Worm (Caenorhabditis elegans) whole organism, L4 larva: ENCODE data around the gene Y97E10AR.3.

Source experiments
- T26A8.4 ChIP-seq: fragments of 200-800 bp; sonication (Bioruptor generic); IDR thresholded peaks from 2 replicates; pipeline ENCODE4 v1.3.6; 2022; ENCODE audit warnings: missing genetic modification characterization, missing compliant biosample characterization
- Y48G9A.11 ChIP-seq: fragments of 200-800 bp; sonication (Bioruptor generic); IDR thresholded peaks from 2 replicates; pipeline ENCODE4 v1.3.6; 2022; ENCODE audit warnings: missing genetic modification reagents, missing genetic modification characterization, missing compliant biosample characterization
- Y75B8A.6 ChIP-seq: fragments of 200-800 bp; sonication (Bioruptor generic); IDR thresholded peaks from 2 replicates; pipeline ENCODE4 v1.3.6; 2022; ENCODE audit warnings: missing genetic modification reagents, missing genetic modification characterization, missing compliant biosample characterization
- ZK337.2 ChIP-seq: fragments of 200-800 bp; sonication (Bioruptor generic); IDR thresholded peaks from 2 replicates; pipeline ENCODE4 v1.3.6; 2022; ENCODE audit warnings: missing genetic modification reagents, missing genetic modification characterization, missing compliant biosample characterization
- aha-1 ChIP-seq: fragments of 150-350 bp; peaks from one replicate; lab custom pipeline; 2014; ENCODE audit warnings: missing biosample characterization, missing genetic modification characterization
- attf-4 ChIP-seq: sonication (generic microtip); optimal IDR thresholded peaks from 3 replicates; lab custom pipeline; 2017; ENCODE audit warnings: missing biosample characterization, missing genetic modification characterization
- ceh-82 ChIP-seq: sonication (generic microtip); optimal IDR thresholded peaks from 2 replicates; lab custom pipeline; 2017; ENCODE audit warnings: missing biosample characterization, missing genetic modification characterization
- ces-1 ChIP-seq: fragments of 150-350 bp; sonication (generic microtip); optimal IDR thresholded peaks from 4 replicates; lab custom pipeline; 2014; ENCODE audit warnings: missing biosample characterization, missing genetic modification reagents, missing genetic modification characterization
- daf-19 ChIP-seq: fragments of 200-800 bp; sonication (Bioruptor generic); conservative IDR thresholded peaks from 2 replicates; pipeline ENCODE4 v1.3.6; 2022; ENCODE audit warnings: missing genetic modification characterization, missing compliant biosample characterization
- duxl-1 ChIP-seq: sonication (generic microtip); optimal IDR thresholded peaks from 2 replicates; lab custom pipeline; 2016; ENCODE audit warnings: mild to moderate bottlenecking, missing genetic modification characterization, moderate library complexity, missing compliant biosample characterization; ENCODE audit not compliant: poor library complexity
- dve-1 ChIP-seq: sonication (generic microtip); optimal IDR thresholded peaks from 2 replicates; lab custom pipeline; 2017; ENCODE audit warnings: antibody characterized with exemption, mild to moderate bottlenecking, missing genetic modification characterization, missing compliant biosample characterization; ENCODE audit not compliant: insufficient read depth
- fos-1 ChIP-seq: fragments of 150-350 bp; optimal IDR thresholded peaks from 2 replicates; lab custom pipeline; 2014; ENCODE audit warnings: missing biosample characterization, missing genetic modification characterization
- gei-8 ChIP-seq: fragments of 200-800 bp; sonication (Bioruptor generic); optimal IDR thresholded peaks from 2 replicates; lab custom pipeline; 2018; ENCODE audit warnings: mild to moderate bottlenecking, missing genetic modification characterization, missing compliant biosample characterization
- hlh-11 ChIP-seq: fragments of 200-800 bp; sonication (Bioruptor generic); optimal IDR thresholded peaks from 2 replicates; lab custom pipeline; 2018; ENCODE audit warnings: mild to moderate bottlenecking, missing genetic modification characterization, missing compliant biosample characterization
- lin-1 ChIP-seq: fragments of 200-800 bp; sonication (Bioruptor generic); IDR thresholded peaks from 2 replicates; pipeline ENCODE4 v1.3.6; 2022; ENCODE audit warnings: missing genetic modification reagents, missing genetic modification characterization, missing compliant biosample characterization
- lin-13 ChIP-seq: fragments of 150-350 bp; optimal IDR thresholded peaks from 2 replicates; lab custom pipeline; 2014; ENCODE audit warnings: missing biosample characterization, missing genetic modification reagents, missing genetic modification characterization
- lin-29 ChIP-seq: fragments of 200-800 bp; sonication (Bioruptor generic); IDR thresholded peaks from 2 replicates; pipeline ENCODE4 v1.3.6; 2022; ENCODE audit warnings: missing genetic modification reagents, missing genetic modification characterization, missing compliant biosample characterization
- lsy-2 ChIP-seq, 2 experiments: fragments of 150-350 bp in 1 of 2; sonication (generic microtip) in 1 of 2; optimal IDR thresholded peaks; 2 replicates each; lab custom pipeline; 2014 to 2017; ENCODE audit warnings: missing biosample characterization in 2 of 2, missing genetic modification characterization in 2 of 2
- madf-5 ChIP-seq, 2 experiments: fragments of 200-800 bp; sonication (Bioruptor generic); IDR thresholded peaks; 2 replicates each; pipeline ENCODE4 v1.3.6; 2022; ENCODE audit warnings: missing compliant biosample characterization in 2 of 2, missing genetic modification characterization in 2 of 2
- mep-1 ChIP-seq: fragments of 150-350 bp; sonication (generic microtip); optimal IDR thresholded peaks from 3 replicates; lab custom pipeline; 2014; ENCODE audit warnings: missing biosample characterization, missing genetic modification characterization
- mes-2 ChIP-seq: sonication (generic microtip); optimal IDR thresholded peaks from 2 replicates; lab custom pipeline; 2016; ENCODE audit warnings: missing genotype, mild to moderate bottlenecking, missing genetic modification characterization, missing compliant biosample characterization; ENCODE audit not compliant: poor library complexity, severe bottlenecking
- nhr-102 ChIP-seq: sonication (generic microtip); optimal IDR thresholded peaks from 2 replicates; lab custom pipeline; 2016; ENCODE audit warnings: mild to moderate bottlenecking, missing genetic modification characterization, moderate library complexity, missing compliant biosample characterization
- nhr-111 ChIP-seq: fragments of 200-800 bp; sonication (Bioruptor generic); optimal IDR thresholded peaks from 2 replicates; lab custom pipeline; 2018; ENCODE audit warnings: mild to moderate bottlenecking, missing genetic modification characterization, missing compliant biosample characterization
- nhr-25 ChIP-seq: sonication (generic microtip); optimal IDR thresholded peaks from 2 replicates; lab custom pipeline; 2017; ENCODE audit warnings: missing genetic modification characterization, mild to moderate bottlenecking, missing compliant biosample characterization, antibody characterized with exemption, moderate library complexity, borderline replicate concordance; ENCODE audit not compliant: insufficient read depth
- pha-4 ChIP-seq, 2 experiments: fragments of 150-350 bp in 1 of 2; fragments of 200-800 bp in 1 of 2; sonication (Bioruptor generic) in 1 of 2; IDR thresholded peaks in 1 of 2; optimal IDR thresholded peaks in 1 of 2; 2 replicates each; pipeline versions ENCODE4 v1.3.6 to Lab custom; 2014 to 2022; ENCODE audit warnings: missing genetic modification characterization in 2 of 2, missing genetic modification reagents in 2 of 2, missing biosample characterization in 1 of 2, missing compliant biosample characterization in 1 of 2
- rbr-2 ChIP-seq: sonication (generic microtip); optimal IDR thresholded peaks from 2 replicates; lab custom pipeline; 2016; ENCODE audit warnings: missing genotype, missing genetic modification characterization, missing compliant biosample characterization
- snpc-1.2 ChIP-seq: fragments of 200-800 bp; sonication (Bioruptor generic); IDR thresholded peaks from 2 replicates; pipeline ENCODE4 v1.3.6; 2022; ENCODE audit warnings: missing genetic modification reagents, missing genetic modification characterization, missing compliant biosample characterization
- spr-1 ChIP-seq: sonication (generic microtip); optimal IDR thresholded peaks from 2 replicates; lab custom pipeline; 2016; ENCODE audit warnings: mild to moderate bottlenecking, missing genetic modification characterization, missing compliant biosample characterization
- tag-97 ChIP-seq: fragments of 200-800 bp; sonication (Bioruptor generic); IDR thresholded peaks from 2 replicates; pipeline ENCODE4 v1.3.6; 2022; ENCODE audit warnings: missing genetic modification characterization, missing compliant biosample characterization
- tra-1 ChIP-seq: fragments of 200-800 bp; sonication (Bioruptor generic); IDR thresholded peaks from 2 replicates; pipeline ENCODE4 v1.3.6; 2022; ENCODE audit warnings: missing genetic modification reagents, missing genetic modification characterization, missing compliant biosample characterization
- unc-62 ChIP-seq, 3 experiments: fragments of 150-350 bp in 1 of 3; sonication (generic microtip); optimal IDR thresholded peaks in 2 of 3; peaks in 1 of 3; 1 replicate in 1 of 3; 2 replicates in 2 of 3; lab custom pipeline; 2014 to 2017; ENCODE audit warnings: missing biosample characterization in 3 of 3, missing genetic modification characterization in 3 of 3, missing genetic modification reagents in 3 of 3, missing genotype in 1 of 3
- zag-1 ChIP-seq: fragments of 150-350 bp; optimal IDR thresholded peaks from 2 replicates; lab custom pipeline; 2014; ENCODE audit warnings: missing biosample characterization, missing genetic modification characterization
- zfp-3 ChIP-seq: fragments of 200-800 bp; sonication (Bioruptor generic); conservative IDR thresholded peaks from 2 replicates; pipeline ENCODE4 v1.3.6; 2022; ENCODE audit warnings: missing genetic modification reagents, missing genetic modification characterization, missing compliant biosample characterization
- ztf-11 ChIP-seq: fragments of 150-350 bp; optimal IDR thresholded peaks from 2 replicates; lab custom pipeline; 2014; ENCODE audit warnings: missing biosample characterization, missing genetic modification characterization

The Y97E10AR.3 gene

ce11 chrV:8039085-8039525, 31.8 kb upstream of the Y97E10AR.3 start:
- peak; percentile 19; the same call in 1 of the 2 replicates for TF ChIP-seq tra-1
- peak; percentile 52; the same call in 1 of the 2 replicates for TF ChIP-seq lin-1 (GFP tag; lab: Robert Waterston, UW)
- TF ChIP-seq nhr-25 (tag; lab: Kevin White, UChicago), result peak; percentile 85
- no peak for TF ChIP-seq ZK337.2
- TF ChIP-seq nhr-111 (GFP tag; lab: Kevin White, UChicago), result peak; percentile 24
- TF ChIP-seq attf-4 (tag; lab: Kevin White, UChicago), result peak; percentile 30
- TF ChIP-seq pha-4 (GFP tag; IDR thresholded peaks at IDR 0.05; lab: Robert Waterston, UW), result 0 out of 2 replicates have a peak, but pooled peaks have one; percentile 9
- TF ChIP-seq pha-4 (tag; optimal IDR thresholded peaks at IDR 0.05; lab: Kevin White, UChicago), result no peak
- TF ChIP-seq ztf-11 (tag; lab: Kevin White, UChicago), result no peak
- no peak for TF ChIP-seq lin-29 (GFP tag; lab: Robert Waterston, UW)
- peak; percentile 52 for TF ChIP-seq aha-1
- peak; percentile 82; the same call in 1 of the 2 replicates for TF ChIP-seq zfp-3
- TF ChIP-seq mep-1 (tag; lab: Kevin White, UChicago), result peak; percentile 79
- TF ChIP-seq dve-1, result peak; percentile 16
- no peak for TF ChIP-seq fos-1 (tag; lab: Kevin White, UChicago)
- TF ChIP-seq nhr-102, result peak; percentile 44
- peak; percentile 57; the same call in 1 of the 2 replicates for TF ChIP-seq T26A8.4
- peak; percentile 61 for TF ChIP-seq spr-1 (tag; lab: Kevin White, UChicago)
- peak; percentile 15 for TF ChIP-seq hlh-11 (tag; lab: Kevin White, UChicago)
- TF ChIP-seq duxl-1 (tag; lab: Kevin White, UChicago), result peak; percentile 83
- TF ChIP-seq mes-2 (tag; lab: Kevin White, UChicago), result peak; percentile 0
- TF ChIP-seq madf-5 (GFP tag; IDR thresholded peaks at IDR 0.05; lab: Robert Waterston, UW), result no peak
- TF ChIP-seq lsy-2 (tag; optimal IDR thresholded peaks at IDR 0.05; lab: Kevin White, UChicago), result peak in 1 of 2 experiments; percentile 47

- no peak for TF ChIP-seq unc-62 (GFP tag; optimal IDR thresholded peaks at IDR 0.05 in 1 of 2; lab: Kevin White, UChicago)
- TF ChIP-seq unc-62 (tag; optimal IDR thresholded peaks at IDR 0.05; lab: Kevin White, UChicago), result no peak
- TF ChIP-seq ceh-82 (tag; lab: Kevin White, UChicago), result no peak
- no peak for TF ChIP-seq daf-19 (GFP tag; lab: Robert Waterston, UW)
- no peak for TF ChIP-seq zag-1 (tag; lab: Kevin White, UChicago)
- TF ChIP-seq rbr-2 (tag; lab: Kevin White, UChicago), result no peak
- no peak for TF ChIP-seq tag-97 (GFP tag; lab: Robert Waterston, UW)
- no peak for TF ChIP-seq snpc-1.2 (GFP tag; lab: Robert Waterston, UW)
- TF ChIP-seq Y75B8A.6 (GFP tag; lab: Robert Waterston, UW), result no peak
- no peak for TF ChIP-seq gei-8 (GFP tag; lab: Kevin White, UChicago)
- no peak for TF ChIP-seq Y48G9A.11 (GFP tag; lab: Robert Waterston, UW)
- TF ChIP-seq lin-13 (GFP tag; lab: Kevin White, UChicago), result no peak
- TF ChIP-seq, all 104 proteins: peak for 0
Observed at ce11 chrV:8035947-8036346, 28.6 kb upstream of the Y97E10AR.3 start, which contains the start of gene ZC513.14. TSS of gene ZC513.14 (minus strand) at chrV:8036047.

- TF ChIP-seq ces-1, result no peak
- no peak for TF ChIP-seq pha-4 (GFP tag; IDR thresholded peaks at IDR 0.05; lab: Robert Waterston, UW)
- TF ChIP-seq pha-4 (tag; optimal IDR thresholded peaks at IDR 0.05; lab: Kevin White, UChicago), result no peak
Observed at ce11 chrV:8034811-8035210, 27.5 kb upstream of the Y97E10AR.3 start, which contains the start of gene algn-12. TSS of gene algn-12 (plus strand) at chrV:8035111.
